Fruit fly (Drosophila melanogaster): ENCODE results near the gene CG9121.

The CG9121 gene

DNA sequence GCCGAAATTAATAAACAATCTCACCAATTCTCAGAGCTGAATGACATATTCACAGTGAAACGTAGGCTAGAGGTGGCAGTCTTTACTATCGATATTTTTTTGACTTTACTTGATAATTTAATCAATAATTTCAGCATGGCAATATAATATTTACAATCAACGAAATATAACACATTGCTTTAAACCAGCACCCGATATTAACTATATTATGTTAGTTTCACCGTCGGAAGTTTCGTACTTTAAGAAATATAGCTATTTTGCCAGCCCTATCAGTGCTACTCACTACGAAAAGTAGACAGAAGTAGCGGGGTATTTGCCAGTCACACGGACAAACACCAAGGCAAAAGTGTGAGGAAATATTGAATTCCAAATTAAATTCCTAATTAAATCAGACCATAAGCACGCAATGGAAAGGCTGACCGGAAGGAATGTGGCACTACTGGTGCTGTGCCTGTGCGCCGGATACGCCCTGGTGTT is 40.0 kb downstream of the CG9121 start, which contains the start of the genes CG31917, Tfb5 and SelT (continued):
- TF ChIP-seq salm (tag; optimal IDR thresholded peaks at IDR 0.05) (peak; percentile 10), CG4328 (GFP tag; optimal IDR thresholded peaks at IDR 0.05) (peak; percentile 5), CG13287 (GFP tag; IDR thresholded peaks at IDR 0.05; ENCODE audit: partially characterized antibody) (peak; percentile 85), bowl (GFP tag; IDR thresholded peaks at IDR 0.05) (no peak), CG42726 (GFP tag; IDR thresholded peaks at IDR 0.05; ENCODE audit: partially characterized antibody) (no peak; the same call in 1 of the 2 replicates), CG8924 (tag; optimal IDR thresholded peaks at IDR 0.05) (peak; percentile 62), Dfd (GFP tag; optimal IDR thresholded peaks at IDR 0.05) (no peak), CG3847 (GFP tag; IDR thresholded peaks at IDR 0.05) (peak; percentile 58), CG17361 (GFP tag; IDR thresholded peaks at IDR 0.05) (no peak; the same call in 1 of the 3 replicates), CG34224 (GFP tag; IDR thresholded peaks at IDR 0.05; ENCODE audit: partially characterized antibody) (peak; percentile 74), CrebB (tag; optimal IDR thresholded peaks at IDR 0.05) (peak; percentile 1), CG18262 (tag; optimal IDR thresholded peaks at IDR 0.05) (no peak), CG1529 (GFP tag; optimal IDR thresholded peaks at IDR 0.05) (no peak), Dll (GFP tag; IDR thresholded peaks at IDR 0.05; ENCODE audit: partially characterized antibody) (peak; percentile 89), CG11247 (GFP tag; IDR thresholded peaks at IDR 0.05) (no peak), CG18619 (GFP tag; optimal IDR thresholded peaks at IDR 0.05) (no peak), Bdp1 (GFP tag; optimal IDR thresholded peaks at IDR 0.05) (no peak), CG17186 (GFP tag; optimal IDR thresholded peaks at IDR 0.05) (no peak), sima (GFP tag; optimal IDR thresholded peaks at IDR 0.05) (no peak), Six4 (GFP tag; optimal IDR thresholded peaks at IDR 0.05) (no peak), Rx (GFP tag; IDR thresholded peaks at IDR 0.05) (no peak), nmo (GFP tag; optimal IDR thresholded peaks at IDR 0.05) (peak; percentile 76), usp (GFP tag; optimal IDR thresholded peaks at IDR 0.05) (no peak), CG8388 (GFP tag; optimal IDR thresholded peaks at IDR 0.05) (peak; percentile 35), shn (GFP tag; optimal IDR thresholded peaks at IDR 0.05) (peak; percentile 49), E2f2 (GFP tag; IDR thresholded peaks at IDR 0.05) (0 out of 2 replicates have a peak, but pooled peaks have one; percentile 11), grau (tag; optimal IDR thresholded peaks at IDR 0.05) (peak; percentile 69), repo (GFP tag; optimal IDR thresholded peaks at IDR 0.05) (peak; percentile 35), NfI (GFP tag; optimal IDR thresholded peaks at IDR 0.05) (peak; percentile 59), MBD-R2 (GFP tag; IDR thresholded peaks at IDR 0.05) (peak; percentile 93), CG4854 (GFP tag; optimal IDR thresholded peaks at IDR 0.05) (peak; percentile 39), CG14965 (GFP tag; optimal IDR thresholded peaks at IDR 0.05; ENCODE audit: borderline replicate concordance) (no peak), Pdp1 (GFP tag; optimal IDR thresholded peaks at IDR 0.05) (peak; percentile 52 to 54), MESR4 (GFP tag; optimal IDR thresholded peaks at IDR 0.05) (peak; percentile 65), Vsx1 (GFP tag; optimal IDR thresholded peaks at IDR 0.05) (no peak), C15 (GFP tag; IDR thresholded peaks at IDR 0.05) (no peak), CG6813 (GFP tag; optimal IDR thresholded peaks at IDR 0.05) (no peak), vfl (GFP tag; optimal IDR thresholded peaks at IDR 0.05) (peak; percentile 58), CG6272 (GFP tag; IDR thresholded peaks at IDR 0.05) (no peak), Dref (GFP tag; IDR thresholded peaks at IDR 0.05) (peak; percentile 59), Oaz (GFP tag; IDR thresholded peaks at IDR 0.05) (no peak), BtbVII (GFP tag; optimal IDR thresholded peaks at IDR 0.05) (no peak), Eip74EF (GFP tag; optimal IDR thresholded peaks at IDR 0.05) (peak in 1 of 2 experiments; percentile 4), sd (tag; optimal IDR thresholded peaks at IDR 0.05) (peak; percentile 91), E2f1 (GFP tag; IDR thresholded peaks at IDR 0.05) (no peak), Sry-β (GFP tag; optimal IDR thresholded peaks at IDR 0.05) (peak; percentile 96), Hey (tag; optimal IDR thresholded peaks at IDR 0.05) (no peak), tio (GFP tag; optimal IDR thresholded peaks at IDR 0.05) (no peak), CG10267 (tag; optimal IDR thresholded peaks at IDR 0.05) (peak; percentile 52), ems (GFP tag; optimal IDR thresholded peaks at IDR 0.05) (peak; percentile 8)

All from whole organism, embryonic.